Worm (Caenorhabditis elegans): Measurements from ENCODE around the gene ZK250.2.

ce11 chrII:1949119-1949518, 626 bp downstream of the ZK250.2 start:
- TF ChIP-seq elt-4 (tag; optimal IDR thresholded peaks at IDR 0.05) (no peak), K09A11.1 (tag; optimal IDR thresholded peaks at IDR 0.05; ENCODE audit: insufficient read depth) (no peak), pha-4 (tag; optimal IDR thresholded peaks at IDR 0.05) (no peak), dmd-4 (tag; optimal IDR thresholded peaks at IDR 0.05; ENCODE audit: borderline replicate concordance) (no peak), ets-4 (tag; optimal IDR thresholded peaks at IDR 0.05) (no peak), lim-6 (tag; optimal IDR thresholded peaks at IDR 0.05) (no peak), pag-3 (tag; optimal IDR thresholded peaks at IDR 0.05; ENCODE audit: borderline replicate concordance) (no peak), tbx-2 (tag; optimal IDR thresholded peaks at IDR 0.05) (no peak), hlh-6 (tag; optimal IDR thresholded peaks at IDR 0.05) (no peak), pax-1 (tag; optimal IDR thresholded peaks at IDR 0.05) (no peak), odd-2 (tag; optimal IDR thresholded peaks at IDR 0.05) (no peak)
